Worm (Caenorhabditis elegans): ENCODE measurements around the gene gcy-29.

gcy-29 gene

ce11 chrII:14548691-14549090 lies at the start of gene gcy-29:
Gene gcy-29 (minus strand): TSS chrII:14548791.
- TF ChIP-seq npax-4 (tag; optimal IDR thresholded peaks at IDR 0.05) (no peak), ceh-2 (tag; optimal IDR thresholded peaks at IDR 0.05) (no peak), madf-2 (tag; optimal IDR thresholded peaks at IDR 0.05) (no peak), hlh-13 (GFP tag; optimal IDR thresholded peaks at IDR 0.05) (no peak), unc-42 (tag; optimal IDR thresholded peaks at IDR 0.05) (no peak), ceh-14 (tag; optimal IDR thresholded peaks at IDR 0.05) (no peak), nfya-1 (tag; optimal IDR thresholded peaks at IDR 0.05) (no peak), nhr-232 (tag; optimal IDR thresholded peaks at IDR 0.05) (no peak), lin-11 (tag; optimal IDR thresholded peaks at IDR 0.05) (no peak), ceh-34 (tag; optimal IDR thresholded peaks at IDR 0.05) (no peak), che-1 (tag; optimal IDR thresholded peaks at IDR 0.05) (no peak), odd-2 (tag; optimal IDR thresholded peaks at IDR 0.05) (no peak), pqm-1 (tag; optimal IDR thresholded peaks at IDR 0.05) (no peak), Y22D7AL.16 (tag; optimal IDR thresholded peaks at IDR 0.05) (no peak)

DNA sequence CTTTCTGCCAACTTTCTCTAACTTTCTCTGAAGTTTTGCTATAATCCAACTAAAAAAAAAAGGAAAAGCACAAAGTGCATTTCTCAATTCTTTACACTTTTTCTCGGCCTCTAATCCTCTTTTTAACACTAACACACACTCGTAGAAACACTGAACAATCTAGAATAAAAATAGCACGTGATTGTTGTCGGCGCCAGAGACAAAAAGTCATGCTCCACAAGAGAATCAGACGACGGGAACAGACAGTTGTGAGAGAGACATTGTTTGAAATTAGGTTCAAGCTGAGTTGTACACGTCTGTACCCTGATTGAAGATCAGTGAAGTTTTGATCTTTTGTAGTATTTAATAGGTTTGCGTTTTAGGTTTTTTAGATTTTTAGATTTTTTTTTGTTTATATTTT lies 49.8 kb upstream of the gcy-29 start:
- TF ChIP-seq pros-1 (tag; optimal IDR thresholded peaks at IDR 0.05) (no peak), hlh-6 (tag; optimal IDR thresholded peaks at IDR 0.05) (no peak), hlh-15 (tag; optimal IDR thresholded peaks at IDR 0.05) (no peak), K02D7.2 (tag; optimal IDR thresholded peaks at IDR 0.05) (no peak), elt-4 (tag; optimal IDR thresholded peaks at IDR 0.05) (no peak), tbx-7 (tag; optimal IDR thresholded peaks at IDR 0.05) (no peak), ztf-16 (tag; optimal IDR thresholded peaks at IDR 0.05) (no peak), ceh-6 (GFP tag; optimal IDR thresholded peaks at IDR 0.05) (no peak), hlh-30 (tag; optimal IDR thresholded peaks at IDR 0.05; ENCODE audit: insufficient read depth) (peak; percentile 61), pat-9 (tag; optimal IDR thresholded peaks at IDR 0.05) (no peak), sdc-2 (tag; optimal IDR thresholded peaks at IDR 0.05) (no peak), nhr-11 (tag; optimal IDR thresholded peaks at IDR 0.05) (no peak), ceh-18 (tag; optimal IDR thresholded peaks at IDR 0.05) (peak; percentile 24), rnt-1 (tag; optimal IDR thresholded peaks at IDR 0.05) (peak; percentile 25), pax-1 (tag; optimal IDR thresholded peaks at IDR 0.05) (no peak)

DNA sequence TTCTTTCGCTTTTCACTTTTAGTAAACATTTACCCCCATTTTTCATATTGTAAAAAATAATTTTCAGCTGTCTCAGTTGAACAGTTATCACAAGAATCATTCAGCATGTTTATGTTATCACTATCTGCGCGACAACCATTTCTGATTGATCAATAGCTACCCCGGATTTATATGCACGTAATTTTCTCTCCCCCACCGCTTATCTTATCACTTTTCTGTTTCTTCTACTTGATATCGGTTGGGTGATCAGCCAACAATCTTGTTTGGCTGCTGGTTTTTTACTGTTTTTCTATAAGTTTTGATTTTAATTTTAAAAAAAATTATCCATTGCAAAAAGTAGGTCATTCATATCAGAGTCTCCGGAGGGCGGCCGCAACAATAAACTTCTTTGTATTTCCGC lies 49.2 kb upstream of the gcy-29 start:
- no peak for TF ChIP-seq ref-2 (tag; optimal IDR thresholded peaks at IDR 0.05)
- TF ChIP-seq unc-86 (tag; optimal IDR thresholded peaks at IDR 0.05): no peak
- TF ChIP-seq K09A11.1 (tag; optimal IDR thresholded peaks at IDR 0.05; ENCODE audit: insufficient read depth): no peak
- TF ChIP-seq ceh-31 (tag; optimal IDR thresholded peaks at IDR 0.05): no peak
- no peak for TF ChIP-seq T23F11.4 (GFP tag; optimal IDR thresholded peaks at IDR 0.05)
- no peak for TF ChIP-seq eyg-1 (tag; optimal IDR thresholded peaks at IDR 0.05)
- no peak for TF ChIP-seq hlh-13 (GFP tag; optimal IDR thresholded peaks at IDR 0.05)
- TF ChIP-seq ceh-19 (GFP tag; optimal IDR thresholded peaks at IDR 0.05): no peak
- TF ChIP-seq ceh-30 (tag; optimal IDR thresholded peaks at IDR 0.05): no peak
- TF ChIP-seq C08G9.2 (tag; optimal IDR thresholded peaks at IDR 0.05): no peak

DNA sequence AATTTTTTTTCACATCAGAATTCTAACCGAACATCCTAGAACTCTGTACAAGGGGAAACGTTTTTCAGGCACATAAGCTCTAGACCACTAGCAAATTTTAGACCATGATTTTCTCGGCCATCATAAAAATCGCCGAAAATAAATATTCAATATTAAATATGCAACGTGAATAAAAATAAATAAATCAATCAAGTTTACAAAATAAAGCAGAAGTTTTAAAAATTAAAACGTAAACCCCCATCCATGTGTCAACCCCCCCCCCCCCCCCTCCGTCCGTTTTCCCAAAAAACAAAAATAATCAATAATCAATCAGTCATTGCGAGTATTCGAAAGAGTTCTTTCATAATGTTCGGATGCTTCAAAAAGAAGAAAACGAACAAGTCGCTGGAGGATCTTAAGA lies 44.7 kb upstream of the gcy-29 start, which contains the start of gene catp-4:
Gene catp-4, plus strand, starts transcription at position 301 of the 400 bp plus-strand sequence.
- no peak for TF ChIP-seq tbx-7 (tag; optimal IDR thresholded peaks at IDR 0.05)
- TF ChIP-seq C38D4.7 (GFP tag; optimal IDR thresholded peaks at IDR 0.05): no peak
- TF ChIP-seq pqm-1 (tag; optimal IDR thresholded peaks at IDR 0.05): no peak
- no peak for TF ChIP-seq sox-4 (tag; optimal IDR thresholded peaks at IDR 0.05)
